Worm (Caenorhabditis elegans): ENCODE measurements around the gene K01A12.2.

Gene K01A12.2

ce11 chrX:8613053-8613452 lies at the start of gene K01A12.2:
TSS of gene K01A12.2 (plus strand) at chrX:8613353.
- TF ChIP-seq pax-3 (tag; optimal IDR thresholded peaks at IDR 0.05) (no peak), mef-2 (tag; optimal IDR thresholded peaks at IDR 0.05) (no peak), mdl-1 (tag; optimal IDR thresholded peaks at IDR 0.05) (no peak), nhr-71 (tag; optimal IDR thresholded peaks at IDR 0.05) (no peak), egl-27 (tag; optimal IDR thresholded peaks at IDR 0.05) (no peak), lir-3 (tag; optimal IDR thresholded peaks at IDR 0.05; ENCODE audit: poor library complexity) (no peak), dpl-1 (GFP tag; optimal IDR thresholded peaks at IDR 0.05) (no peak), nhr-85 (tag) (no peak), vab-15 (tag; optimal IDR thresholded peaks at IDR 0.05) (no peak), unc-30 (tag; optimal IDR thresholded peaks at IDR 0.05) (no peak), nhr-76 (tag; optimal IDR thresholded peaks at IDR 0.05) (no peak)

- no peak for TF ChIP-seq unc-98 (GFP tag; IDR thresholded peaks at IDR 0.05)
- TF ChIP-seq efl-1 (optimal IDR thresholded peaks at IDR 0.05) = no peak
- no peak for TF ChIP-seq efl-1 (GFP tag; optimal IDR thresholded peaks at IDR 0.05 in 1 of 2)
- TF ChIP-seq dsc-1 (tag; optimal IDR thresholded peaks at IDR 0.05) = peak; percentile 60
- no peak for TF ChIP-seq Y116A8C.19 (tag; optimal IDR thresholded peaks at IDR 0.05; ENCODE audit: borderline replicate concordance)
- TF ChIP-seq ets-5 (GFP tag; IDR thresholded peaks at IDR 0.05) = no peak
- no peak for TF ChIP-seq egl-27 (tag; optimal IDR thresholded peaks at IDR 0.05)
- peak; percentile 23 for TF ChIP-seq lin-14 (GFP tag; optimal IDR thresholded peaks at IDR 0.05)
- TF ChIP-seq ceh-90 (tag; optimal IDR thresholded peaks at IDR 0.05) = no peak
- peak; percentile 18 for TF ChIP-seq nhr-20 (tag; optimal IDR thresholded peaks at IDR 0.05)
- peak in 1 of 6 experiments; percentile 36 for TF ChIP-seq elt-3 (tag; optimal IDR thresholded peaks at IDR 0.05)
- no peak for TF ChIP-seq nhr-76 (tag; optimal IDR thresholded peaks at IDR 0.05)
- no peak for TF ChIP-seq ces-1 (GFP tag; optimal IDR thresholded peaks at IDR 0.05)
- TF ChIP-seq mab-9 (GFP tag; IDR thresholded peaks at IDR 0.05) = no peak
- no peak for TF ChIP-seq fkh-10 (GFP tag; optimal IDR thresholded peaks at IDR 0.05)
- TF ChIP-seq elt-2 (tag; optimal IDR thresholded peaks at IDR 0.05) = peak; percentile 26
- TF ChIP-seq zip-4 (GFP tag; optimal IDR thresholded peaks at IDR 0.05) = no peak
- no peak for TF ChIP-seq nhr-90 (tag; optimal IDR thresholded peaks at IDR 0.05; ENCODE audit: poor library complexity)
- no peak for TF ChIP-seq mef-2 (tag; optimal IDR thresholded peaks at IDR 0.05)
- TF ChIP-seq nhr-237 (tag; optimal IDR thresholded peaks at IDR 0.05) = no peak
- no peak for TF ChIP-seq unc-86 (tag; optimal IDR thresholded peaks at IDR 0.05)
- TF ChIP-seq nhr-85 (tag) = peak; percentile 47
- no peak for TF ChIP-seq grh-1 (GFP tag; IDR thresholded peaks at IDR 0.05)
These were observed 49.3 kb upstream of the K01A12.2 start for ce11 chrX:8563663-8564450.

ce11 chrX:8564451-8564795 lies 48.7 kb upstream of the K01A12.2 start:
- peak in 1 of 2 experiments; percentile 0 for TF ChIP-seq lin-35 (GFP tag; optimal IDR thresholded peaks at IDR 0.05)
- peak; percentile 80 for TF ChIP-seq blmp-1 (tag; optimal IDR thresholded peaks at IDR 0.05)
- no peak for TF ChIP-seq nhr-11 (tag; optimal IDR thresholded peaks at IDR 0.05)
- TF ChIP-seq lin-14 (GFP tag; optimal IDR thresholded peaks at IDR 0.05) = peak; percentile 27
- TF ChIP-seq rnt-1 (tag; optimal IDR thresholded peaks at IDR 0.05) = peak; percentile 1
- TF ChIP-seq nhr-20 (tag; optimal IDR thresholded peaks at IDR 0.05) = peak; percentile 17
- no peak for TF ChIP-seq hpl-2 (GFP tag; optimal IDR thresholded peaks at IDR 0.05)
- TF ChIP-seq pag-3 (tag; optimal IDR thresholded peaks at IDR 0.05; ENCODE audit: borderline replicate concordance, insufficient read depth) = no peak
- no peak for TF ChIP-seq vab-15 (tag; optimal IDR thresholded peaks at IDR 0.05)
- TF ChIP-seq nhr-85 (tag) = peak; percentile 24
- TF ChIP-seq hlh-17 (GFP tag; optimal IDR thresholded peaks at IDR 0.05; ENCODE audit: borderline replicate concordance) = no peak
- no peak for TF ChIP-seq snpc-4 (tag; optimal IDR thresholded peaks at IDR 0.05)

All from whole organism, L1 larva.